Fruit fly (Drosophila melanogaster) whole organism, embryonic: Measurements from ENCODE around the gene mRpS14.

ENCODE experiments used
- CG11696 ChIP-seq: fragments of 200-800 bp; sonication (Bioruptor generic); IDR thresholded peaks from 2 replicates; pipeline ENCODE4 v1.3.6; 2022; ENCODE audit warnings: missing biosample characterization, missing genetic modification characterization
- CG12299 ChIP-seq: fragments of 200-800 bp; sonication (Bioruptor generic); optimal IDR thresholded peaks from 2 replicates; lab custom pipeline; 2018; ENCODE audit warnings: missing biosample characterization, mild to moderate bottlenecking, missing genetic modification characterization
- CG12744 ChIP-seq: fragments of 200-800 bp; sonication (Bioruptor generic); optimal IDR thresholded peaks from 2 replicates; lab custom pipeline; 2016; ENCODE audit warnings: missing biosample characterization, missing genetic modification characterization
- CG13894 ChIP-seq: fragments of 200-800 bp; sonication (Bioruptor generic); optimal IDR thresholded peaks from 3 replicates; lab custom pipeline; 2018; ENCODE audit warnings: missing biosample characterization, mild to moderate bottlenecking, missing genetic modification characterization, moderate library complexity
- CG14860 ChIP-seq: fragments of 200-800 bp; sonication (Bioruptor generic); IDR thresholded peaks from 3 replicates; pipeline ENCODE4 v1.3.6; 2022; ENCODE audit warnings: missing biosample characterization, missing genetic modification characterization; ENCODE audit not compliant: partially characterized antibody
- CG14965 ChIP-seq: fragments of 200-800 bp; sonication (Bioruptor generic); optimal IDR thresholded peaks from 2 replicates; lab custom pipeline; 2016; ENCODE audit warnings: missing biosample characterization, missing genetic modification characterization, borderline replicate concordance
- CG16813 ChIP-seq: fragments of 200-800 bp; sonication (Bioruptor generic); IDR thresholded peaks from 3 replicates; pipeline ENCODE4 v1.3.6; 2022; ENCODE audit warnings: missing biosample characterization, missing genetic modification characterization; ENCODE audit not compliant: partially characterized antibody
- CG17829 ChIP-seq: fragments of 200-800 bp; optimal IDR thresholded peaks from 2 replicates; lab custom pipeline; 2019; ENCODE audit warnings: missing biosample characterization, mild to moderate bottlenecking, missing genetic modification characterization, moderate library complexity
- CG18599 ChIP-seq: fragments of 200-800 bp; sonication (Bioruptor generic); optimal IDR thresholded peaks from 3 replicates; lab custom pipeline; 2017; ENCODE audit warnings: missing biosample characterization, missing genetic modification characterization, mild to moderate bottlenecking, moderate library complexity, missing genetic modification reagents
- CG2120 ChIP-seq: fragments of 200-800 bp; sonication (Bioruptor generic); optimal IDR thresholded peaks from 3 replicates; lab custom pipeline; 2016; ENCODE audit warnings: missing biosample characterization, missing genetic modification characterization
- CG2678 ChIP-seq: fragments of 200-800 bp; sonication (Bioruptor generic); optimal IDR thresholded peaks from 3 replicates; lab custom pipeline; 2019; ENCODE audit warnings: missing biosample characterization, mild to moderate bottlenecking, missing genetic modification characterization, moderate library complexity
- CG32532 ChIP-seq: fragments of 200-800 bp; sonication (Bioruptor generic); IDR thresholded peaks from 2 replicates; pipeline ENCODE4 v1.3.6; 2022; ENCODE audit warnings: missing biosample characterization, missing genetic modification characterization
- CG7745 ChIP-seq: fragments of 200-800 bp; sonication (Bioruptor generic); optimal IDR thresholded peaks from 2 replicates; lab custom pipeline; 2018; ENCODE audit warnings: missing biosample characterization, mild to moderate bottlenecking, missing genetic modification characterization, moderate library complexity
- CG8290 ChIP-seq, 3 experiments: fragments of 200-800 bp; sonication (Bioruptor generic); optimal IDR thresholded peaks; 2 replicates each; lab custom pipeline; 2016 to 2019; ENCODE audit warnings: missing biosample characterization in 3 of 3, missing genetic modification characterization in 3 of 3, mild to moderate bottlenecking in 2 of 3, moderate library complexity in 1 of 3
- CG8924 ChIP-seq: fragments of 200-800 bp; optimal IDR thresholded peaks from 3 replicates; lab custom pipeline; 2019; ENCODE audit warnings: missing biosample characterization, mild to moderate bottlenecking, missing genetic modification characterization, moderate library complexity
- CG9437 ChIP-seq: fragments of 200-800 bp; sonication (Bioruptor generic); optimal IDR thresholded peaks from 2 replicates; lab custom pipeline; 2018; ENCODE audit warnings: missing biosample characterization, mild to moderate bottlenecking, missing genetic modification characterization
- Dbx ChIP-seq: fragments of 200-800 bp; sonication (Bioruptor generic); IDR thresholded peaks from 3 replicates; pipeline ENCODE4 v1.3.6; 2022; ENCODE audit warnings: missing biosample characterization, missing genetic modification characterization
- Dek ChIP-seq: fragments of 200-800 bp; sonication (Bioruptor generic); optimal IDR thresholded peaks from 3 replicates; lab custom pipeline; 2019; ENCODE audit warnings: missing biosample characterization, mild to moderate bottlenecking, missing genetic modification characterization, moderate library complexity
- Dll ChIP-seq: fragments of 200-800 bp; sonication (Bioruptor generic); IDR thresholded peaks from 4 replicates; pipeline ENCODE4 v1.3.6; 2022; ENCODE audit warnings: missing biosample characterization, missing genetic modification characterization; ENCODE audit not compliant: partially characterized antibody
- Dp ChIP-seq: fragments of 200-800 bp; sonication (Bioruptor generic); optimal IDR thresholded peaks from 2 replicates; lab custom pipeline; 2018; ENCODE audit warnings: missing biosample characterization, mild to moderate bottlenecking, missing genetic modification characterization, moderate library complexity
- E2f2 ChIP-seq: fragments of 200-800 bp; sonication (Bioruptor generic); IDR thresholded peaks from 2 replicates; pipeline ENCODE4 v1.3.6; 2022; ENCODE audit warnings: missing biosample characterization, missing genetic modification characterization
- Eip74EF ChIP-seq, 2 experiments: fragments of 200-800 bp in 1 of 2; fragments of >200 bp in 1 of 2; sonication (Bioruptor generic) in 1 of 2; optimal IDR thresholded peaks; 2 replicates each; lab custom pipeline; 2017 to 2019; ENCODE audit warnings: missing biosample characterization in 2 of 2, missing genetic modification characterization in 2 of 2, mild to moderate bottlenecking in 1 of 2, moderate library complexity in 1 of 2
- GATAe ChIP-seq: fragments of 200-800 bp; sonication (Bioruptor generic); conservative IDR thresholded peaks from 2 replicates; pipeline ENCODE4 v1.3.6; 2022; ENCODE audit warnings: missing biosample characterization, missing genetic modification characterization
- Hey ChIP-seq: fragments of 200-800 bp; sonication (Bioruptor generic); optimal IDR thresholded peaks from 3 replicates; lab custom pipeline; 2018; ENCODE audit warnings: missing biosample characterization, mild to moderate bottlenecking, missing genetic modification characterization
- MBD-R2 ChIP-seq: fragments of 200-800 bp; sonication (Bioruptor generic); IDR thresholded peaks from 2 replicates; pipeline ENCODE4 v1.3.6; 2022; ENCODE audit warnings: missing biosample characterization, missing genetic modification characterization
- Mes4 ChIP-seq: fragments of 200-800 bp; sonication (Bioruptor generic); optimal IDR thresholded peaks from 2 replicates; lab custom pipeline; 2016; ENCODE audit warnings: missing biosample characterization, missing genetic modification characterization
- NK7.1 ChIP-seq: fragments of 200-800 bp; sonication (Bioruptor generic); optimal IDR thresholded peaks from 3 replicates; lab custom pipeline; 2016; ENCODE audit warnings: missing biosample characterization, missing genetic modification characterization
- Opbp ChIP-seq: fragments of 200-800 bp; sonication (Bioruptor generic); IDR thresholded peaks from 3 replicates; pipeline ENCODE4 v1.3.6; 2022; ENCODE audit warnings: missing biosample characterization, missing genetic modification characterization; ENCODE audit not compliant: partially characterized antibody
- Pdp1 ChIP-seq, 2 experiments: fragments of 200-800 bp; sonication (Bioruptor generic); optimal IDR thresholded peaks; 3 replicates each; lab custom pipeline; 2016; ENCODE audit warnings: missing biosample characterization in 2 of 2, missing genetic modification characterization in 2 of 2, mild to moderate bottlenecking in 1 of 2, moderate library complexity in 1 of 2
- Sox100B ChIP-seq: fragments of 200-800 bp; sonication (Bioruptor generic); optimal IDR thresholded peaks from 3 replicates; lab custom pipeline; 2018; ENCODE audit warnings: missing biosample characterization, mild to moderate bottlenecking, missing genetic modification characterization
- Sry-δ ChIP-seq: fragments of 200-800 bp; sonication (Bioruptor generic); optimal IDR thresholded peaks from 2 replicates; lab custom pipeline; 2016; ENCODE audit warnings: missing biosample characterization, missing genetic modification characterization
- TFAM ChIP-seq: fragments of 200-800 bp; sonication (Bioruptor generic); optimal IDR thresholded peaks from 2 replicates; lab custom pipeline; 2017; ENCODE audit warnings: missing biosample characterization, missing genetic modification characterization, inconsistent platforms
- YL-1 ChIP-seq: fragments of 200-800 bp; sonication (Bioruptor generic); optimal IDR thresholded peaks from 3 replicates; lab custom pipeline; 2017; ENCODE audit warnings: missing biosample characterization, mild to moderate bottlenecking, missing genetic modification characterization
- abd-A ChIP-seq: fragments of 200-800 bp; sonication (Bioruptor generic); optimal IDR thresholded peaks from 3 replicates; lab custom pipeline; 2019; ENCODE audit warnings: missing biosample characterization, mild to moderate bottlenecking, missing genetic modification characterization, moderate library complexity
- bbx ChIP-seq: fragments of 200-800 bp; sonication (Bioruptor generic); IDR thresholded peaks from 2 replicates; pipeline ENCODE4 v1.3.6; 2022; ENCODE audit warnings: missing biosample characterization, missing genetic modification characterization; ENCODE audit not compliant: partially characterized antibody
- caup ChIP-seq: fragments of 200-800 bp; sonication (Bioruptor generic); optimal IDR thresholded peaks from 3 replicates; lab custom pipeline; 2017; ENCODE audit warnings: missing biosample characterization, mild to moderate bottlenecking, missing genetic modification characterization, moderate library complexity; ENCODE audit not compliant: severe bottlenecking
- dpn ChIP-seq, 2 experiments: fragments of 200-800 bp; sonication (Bioruptor generic); optimal IDR thresholded peaks; 3 replicates each; lab custom pipeline; 2016; ENCODE audit warnings: missing biosample characterization in 2 of 2, missing genetic modification characterization in 2 of 2
- emc ChIP-seq: fragments of 200-800 bp; sonication (Bioruptor generic); optimal IDR thresholded peaks from 2 replicates; lab custom pipeline; 2016; ENCODE audit warnings: missing biosample characterization, missing genetic modification characterization
- fru ChIP-seq: fragments of >200 bp; optimal IDR thresholded peaks from 2 replicates; lab custom pipeline; 2017
- insv ChIP-seq, 2 experiments: fragments of 200-800 bp; sonication (Bioruptor generic); optimal IDR thresholded peaks; 3 replicates each; lab custom pipeline; 2016 to 2018; ENCODE audit warnings: missing biosample characterization in 2 of 2, missing genetic modification characterization in 2 of 2
- lmd ChIP-seq: fragments of 200-800 bp; sonication (Bioruptor generic); IDR thresholded peaks from 2 replicates; pipeline ENCODE4 v1.3.6; 2022; ENCODE audit warnings: missing biosample characterization, missing genetic modification characterization
- mirr ChIP-seq: fragments of 200-800 bp; sonication (Bioruptor generic); optimal IDR thresholded peaks from 3 replicates; lab custom pipeline; 2018; ENCODE audit warnings: missing biosample characterization, mild to moderate bottlenecking, missing genetic modification characterization
- nom ChIP-seq: fragments of 200-800 bp; sonication (Bioruptor generic); optimal IDR thresholded peaks from 2 replicates; lab custom pipeline; 2017; ENCODE audit warnings: missing biosample characterization, missing genetic modification characterization, mild to moderate bottlenecking, moderate library complexity, missing genetic modification reagents
- pum ChIP-seq: fragments of 200-800 bp; sonication (Bioruptor generic); optimal IDR thresholded peaks from 2 replicates; lab custom pipeline; 2016; ENCODE audit warnings: missing biosample characterization, missing genetic modification characterization
- sim ChIP-seq: fragments of 200-800 bp; sonication (Bioruptor generic); IDR thresholded peaks from 2 replicates; pipeline ENCODE4 v1.3.6; 2022; ENCODE audit warnings: missing biosample characterization, missing genetic modification characterization
- sqz ChIP-seq: fragments of 200-800 bp; sonication (Bioruptor generic); optimal IDR thresholded peaks from 3 replicates; lab custom pipeline; 2018; ENCODE audit warnings: missing biosample characterization, mild to moderate bottlenecking, missing genetic modification characterization
- unc-4 ChIP-seq: fragments of 200-800 bp; sonication (Bioruptor generic); IDR thresholded peaks from 2 replicates; pipeline ENCODE4 v1.3.6; 2022; ENCODE audit warnings: missing biosample characterization, missing genetic modification characterization; ENCODE audit not compliant: partially characterized antibody
- wor ChIP-seq: fragments of 200-800 bp; sonication (Bioruptor generic); IDR thresholded peaks from 2 replicates; pipeline ENCODE4 v1.3.6; 2022; ENCODE audit warnings: missing biosample characterization, missing genetic modification characterization

The mRpS14 gene

dm6 chrX:19494830-19495610, 15.0 kb upstream of the mRpS14 start, which contains the start of the genes ksh, CG14200 and Pfrx (continued):
- TF ChIP-seq caup (GFP tag; lab: Kevin White, UChicago) (no peak), MBD-R2 (GFP tag; lab: Robert Waterston, UW) (peak; percentile 33), CG17829 (no peak), CG7745 (tag; lab: Kevin White, UChicago) (no peak), nom (GFP tag; lab: Kevin White, UChicago) (no peak), CG14965 (GFP tag; lab: Kevin White, UChicago) (no peak), unc-4 (peak; percentile 79), CG8924 (tag; lab: Kevin White, UChicago) (no peak), CG12744 (no peak), Opbp (peak; percentile 92), mirr (GFP tag; lab: Kevin White, UChicago) (no peak), TFAM (GFP tag; lab: Kevin White, UChicago) (no peak), dpn (GFP tag; optimal IDR thresholded peaks at IDR 0.05; lab: Kevin White, UChicago) (peak in 1 of 2 experiments; percentile 33), CG8290 (GFP tag; optimal IDR thresholded peaks at IDR 0.05; lab: Kevin White, UChicago) (no peak), CG8290 (tag; optimal IDR thresholded peaks at IDR 0.05; lab: Kevin White, UChicago) (no peak), pum (GFP tag; lab: Kevin White, UChicago) (no peak), YL-1 (GFP tag; lab: Kevin White, UChicago) (no peak), CG32532 (GFP tag; lab: Robert Waterston, UW) (peak; percentile 86), NK7.1 (GFP tag; lab: Kevin White, UChicago) (no peak), abd-A (tag; lab: Kevin White, UChicago) (no peak), Pdp1 (GFP tag; optimal IDR thresholded peaks at IDR 0.05; lab: Kevin White, UChicago) (peak in 1 of 2 experiments; percentile 30), CG2120 (GFP tag; lab: Kevin White, UChicago) (peak; percentile 48), CG13894 (tag; lab: Kevin White, UChicago) (no peak), bbx (GFP tag; lab: Robert Waterston, UW) (peak; percentile 97), Sox100B (no peak), CG9437 (peak; percentile 47), sim (GFP tag; lab: Robert Waterston, UW) (no peak), wor (GFP tag; lab: Robert Waterston, UW) (no peak), CG2678 (tag; lab: Kevin White, UChicago) (no peak), lmd (no peak), Dp (GFP tag; lab: Kevin White, UChicago) (peak; percentile 48), Sry-δ (GFP tag; lab: Kevin White, UChicago) (peak; percentile 97), CG18599 (GFP tag; lab: Kevin White, UChicago) (no peak), CG16813 (peak; percentile 92), Dbx (GFP tag; lab: Robert Waterston, UW) (peak; percentile 50; the same call in 1 of the 3 replicates), CG12299 (no peak), Dek (tag; lab: Kevin White, UChicago) (no peak), GATAe (GFP tag; lab: Robert Waterston, UW) (no peak), Mes4 (GFP tag; lab: Kevin White, UChicago) (no peak), Dll (GFP tag; lab: Robert Waterston, UW) (peak; percentile 81), insv (GFP tag; optimal IDR thresholded peaks at IDR 0.05; lab: Kevin White, UChicago) (peak in 1 of 2 experiments; percentile 14), fru (lab: Kevin White, UChicago) (no peak), emc (no peak), CG11696 (GFP tag; lab: Robert Waterston, UW) (no peak), E2f2 (GFP tag; lab: Robert Waterston, UW) (peak; percentile 45), sqz (no peak), Hey (tag; lab: Kevin White, UChicago) (no peak), Eip74EF (GFP tag; optimal IDR thresholded peaks at IDR 0.05; lab: Kevin White, UChicago) (no peak), CG14860 (GFP tag; lab: Robert Waterston, UW) (peak; percentile 85)
